Worm (Caenorhabditis elegans) whole organism, young adult: Measurements from ENCODE around the gene F12A10.9.

Experiments
- C17E4.6 ChIP-seq: fragments of 200-800 bp; sonication (Bioruptor generic); IDR thresholded peaks from 2 replicates; pipeline ENCODE4 v1.3.6; 2022; ENCODE audit warnings: missing genetic modification reagents, missing genetic modification characterization, missing compliant biosample characterization
- T26A5.8 ChIP-seq: sonication (generic microtip); optimal IDR thresholded peaks from 2 replicates; lab custom pipeline; 2016; ENCODE audit warnings: missing genetic modification characterization, missing compliant biosample characterization
- attf-3 ChIP-seq: fragments of 200-800 bp; sonication (Bioruptor generic); conservative IDR thresholded peaks from 2 replicates; pipeline ENCODE4 v1.3.6; 2022; ENCODE audit warnings: missing genetic modification reagents, missing genetic modification characterization, missing compliant biosample characterization
- ceh-91 ChIP-seq: fragments of 200-800 bp; sonication (Bioruptor generic); IDR thresholded peaks from 2 replicates; pipeline ENCODE4 v1.3.6; 2022; ENCODE audit warnings: missing genetic modification reagents, missing genetic modification characterization, missing compliant biosample characterization
- egl-44 ChIP-seq: fragments of 200-800 bp; sonication (Bioruptor generic); IDR thresholded peaks from 2 replicates; pipeline ENCODE4 v1.3.6; 2022; ENCODE audit warnings: missing genetic modification reagents, missing genetic modification characterization, missing compliant biosample characterization
- hlh-12 ChIP-seq: sonication (generic microtip); optimal IDR thresholded peaks from 2 replicates; lab custom pipeline; 2016; ENCODE audit warnings: missing genetic modification characterization, missing compliant biosample characterization
- hlh-26 ChIP-seq: fragments of 200-800 bp; sonication (Bioruptor generic); conservative IDR thresholded peaks from 2 replicates; pipeline ENCODE4 v1.3.6; 2022; ENCODE audit warnings: missing genetic modification reagents, missing genetic modification characterization, missing compliant biosample characterization
- hrde-1 ChIP-seq: sonication (generic microtip); optimal IDR thresholded peaks from 2 replicates; lab custom pipeline; 2016; ENCODE audit warnings: missing genetic modification characterization, mild to moderate bottlenecking, missing compliant biosample characterization, moderate library complexity, missing genotype, missing genetic modification reagents, borderline replicate concordance
- snpc-4 ChIP-seq, 5 experiments: fragments of 150-350 bp in 1 of 5; sonication (generic microtip) in 4 of 5; optimal IDR thresholded peaks; 2 replicates each; lab custom pipeline; 2014 to 2018; ENCODE audit warnings: missing genetic modification characterization in 5 of 5, missing biosample characterization in 3 of 5, antibody characterized with exemption in 2 of 5, mild to moderate bottlenecking in 2 of 5, missing compliant biosample characterization in 2 of 5, missing genotype in 2 of 5, moderate library complexity in 2 of 5, missing genetic modification reagents in 1 of 5
- tbx-9 ChIP-seq: sonication (generic microtip); optimal IDR thresholded peaks from 2 replicates; lab custom pipeline; 2016; ENCODE audit warnings: borderline replicate concordance, missing genetic modification characterization, inconsistent platforms, missing compliant biosample characterization
- ztf-22 ChIP-seq: fragments of 200-800 bp; sonication (Bioruptor generic); optimal IDR thresholded peaks from 2 replicates; lab custom pipeline; 2018; ENCODE audit warnings: mild to moderate bottlenecking, missing genetic modification characterization, moderate library complexity, missing compliant biosample characterization

ce11 chrII:5498156-5498739 lies at the start of gene F12A10.9, which contains the start of gene suex-1:
- no peak for TF ChIP-seq hlh-12 (tag; lab: Kevin White, UChicago)
- no peak for TF ChIP-seq ztf-22 (GFP tag; lab: Kevin White, UChicago)
- no peak for TF ChIP-seq hrde-1 (tag; lab: Kevin White, UChicago)
- TF ChIP-seq ceh-91, result no peak
- no peak for TF ChIP-seq attf-3 (GFP tag; lab: Robert Waterston, UW)
- TF ChIP-seq C17E4.6 (GFP tag; lab: Robert Waterston, UW), result no peak
- TF ChIP-seq tbx-9 (tag; lab: Kevin White, UChicago), result no peak
- no peak for TF ChIP-seq T26A5.8
- no peak for TF ChIP-seq snpc-4 (GFP tag; optimal IDR thresholded peaks at IDR 0.05; lab: Kevin White, UChicago)
- no peak for TF ChIP-seq snpc-4 (tag; optimal IDR thresholded peaks at IDR 0.05; lab: Kevin White, UChicago)
- TF ChIP-seq hlh-26 (GFP tag; lab: Robert Waterston, UW), result no peak
- TF ChIP-seq egl-44, result no peak
